Worm (Caenorhabditis elegans) whole organism, L2 larva: ENCODE data around the gene vha-17.
A peak's percentile ranks its signal among the peaks of the same experiment; 100 is the strongest.
"Not testable (repeated sequence)": the region's sequence is repeated elsewhere in the genome, so short reads cannot be mapped to it uniquely, and the experiment has no call there.

Experiments used
- C34F6.9 ChIP-seq: fragments of 150-350 bp; optimal IDR thresholded peaks from 2 replicates; lab custom pipeline; 2014; ENCODE audit warnings: missing biosample characterization, missing genetic modification characterization
- R02D3.7 ChIP-seq: fragments of 150-350 bp; optimal IDR thresholded peaks from 2 replicates; lab custom pipeline; 2014; ENCODE audit warnings: missing biosample characterization, missing genetic modification characterization
- Y55F3AM.14 ChIP-seq: fragments of 200-800 bp; sonication (Bioruptor generic); optimal IDR thresholded peaks from 2 replicates; lab custom pipeline; 2018; ENCODE audit warnings: mild to moderate bottlenecking, missing genetic modification characterization, missing compliant biosample characterization
- aly-2 ChIP-seq: fragments of 150-350 bp; optimal IDR thresholded peaks from 2 replicates; lab custom pipeline; 2014; ENCODE audit warnings: missing biosample characterization, missing genetic modification characterization
- ama-1 ChIP-seq: fragments of 150-350 bp; optimal IDR thresholded peaks from 2 replicates; lab custom pipeline; 2018; ENCODE audit warnings: inconsistent platforms
- blmp-1 ChIP-seq: sonication (generic microtip); optimal IDR thresholded peaks from 2 replicates; lab custom pipeline; 2017; ENCODE audit warnings: missing genetic modification characterization, mild to moderate bottlenecking, missing compliant biosample characterization, antibody characterized with exemption, moderate library complexity; ENCODE audit not compliant: insufficient read depth
- ceh-16 ChIP-seq: fragments of 150-350 bp; optimal IDR thresholded peaks from 2 replicates; lab custom pipeline; 2014; ENCODE audit warnings: missing biosample characterization, missing genetic modification characterization
- ceh-82 ChIP-seq: fragments of 150-350 bp; optimal IDR thresholded peaks from 2 replicates; lab custom pipeline; 2014; ENCODE audit warnings: missing biosample characterization, missing genetic modification characterization
- crh-2 ChIP-seq: sonication (generic microtip); optimal IDR thresholded peaks from 2 replicates; lab custom pipeline; 2017; ENCODE audit warnings: missing biosample characterization, missing genetic modification characterization
- elt-1 ChIP-seq: fragments of 150-350 bp; optimal IDR thresholded peaks from 2 replicates; lab custom pipeline; 2014; ENCODE audit warnings: missing biosample characterization, missing genetic modification characterization
- fos-1 ChIP-seq: fragments of 150-350 bp; optimal IDR thresholded peaks from 2 replicates; lab custom pipeline; 2014; ENCODE audit warnings: missing biosample characterization, missing genetic modification characterization
- gmeb-1 ChIP-seq: fragments of 150-350 bp; optimal IDR thresholded peaks from 2 replicates; lab custom pipeline; 2014; ENCODE audit warnings: missing biosample characterization, missing genetic modification characterization
- lin-11 ChIP-seq: fragments of 150-350 bp; sonication (generic microtip); optimal IDR thresholded peaks from 2 replicates; lab custom pipeline; 2014; ENCODE audit warnings: missing biosample characterization, missing genetic modification characterization, inconsistent platforms, mixed read lengths
- lin-13 ChIP-seq: fragments of 150-350 bp; optimal IDR thresholded peaks from 2 replicates; lab custom pipeline; 2014; ENCODE audit warnings: missing biosample characterization, missing genetic modification reagents, missing genetic modification characterization
- lin-39 ChIP-seq: fragments of 150-350 bp; optimal IDR thresholded peaks from 2 replicates; lab custom pipeline; 2014; ENCODE audit warnings: missing biosample characterization, missing genetic modification reagents, missing genetic modification characterization
- lsy-2 ChIP-seq, 2 experiments: fragments of 150-350 bp in 1 of 2; sonication (generic microtip) in 1 of 2; optimal IDR thresholded peaks; 2 replicates each; lab custom pipeline; 2014 to 2017; ENCODE audit warnings: missing biosample characterization in 2 of 2, missing genetic modification characterization in 2 of 2
- mab-5 ChIP-seq: fragments of 150-350 bp; optimal IDR thresholded peaks from 2 replicates; lab custom pipeline; 2014; ENCODE audit warnings: missing biosample characterization, missing genetic modification characterization
- nhr-10 ChIP-seq: sonication (generic microtip); optimal IDR thresholded peaks from 2 replicates; lab custom pipeline; 2017; ENCODE audit warnings: missing biosample characterization, missing genetic modification characterization
- nhr-11 ChIP-seq: fragments of 150-350 bp; optimal IDR thresholded peaks from 2 replicates; lab custom pipeline; 2014; ENCODE audit warnings: missing biosample characterization, missing genetic modification characterization
- nhr-12 ChIP-seq: fragments of 150-350 bp; optimal IDR thresholded peaks from 2 replicates; lab custom pipeline; 2014; ENCODE audit warnings: missing biosample characterization, missing genetic modification characterization
- nhr-129 ChIP-seq: fragments of 150-350 bp; optimal IDR thresholded peaks from 2 replicates; lab custom pipeline; 2014; ENCODE audit warnings: missing biosample characterization, missing genetic modification characterization
- nhr-237 ChIP-seq: fragments of 150-350 bp; optimal IDR thresholded peaks from 2 replicates; lab custom pipeline; 2014; ENCODE audit warnings: missing biosample characterization, missing genetic modification characterization
- nhr-6 ChIP-seq: fragments of 150-350 bp; optimal IDR thresholded peaks from 2 replicates; lab custom pipeline; 2014; ENCODE audit warnings: missing biosample characterization, missing genetic modification characterization
- nhr-77 ChIP-seq: fragments of 150-350 bp; optimal IDR thresholded peaks from 2 replicates; lab custom pipeline; 2014; ENCODE audit warnings: missing biosample characterization, missing genetic modification characterization
- peb-1 ChIP-seq: fragments of 150-350 bp; optimal IDR thresholded peaks from 2 replicates; lab custom pipeline; 2014; ENCODE audit warnings: missing biosample characterization, missing genetic modification characterization
- sem-4 ChIP-seq: fragments of 150-350 bp; optimal IDR thresholded peaks from 2 replicates; lab custom pipeline; 2014; ENCODE audit warnings: missing biosample characterization, missing genetic modification reagents, missing genetic modification characterization
- sma-3 ChIP-seq: sonication (generic microtip); optimal IDR thresholded peaks from 2 replicates; lab custom pipeline; 2016; ENCODE audit warnings: missing genetic modification reagents, missing genetic modification characterization, missing compliant biosample characterization
- sma-9 ChIP-seq, 2 experiments: fragments of 150-350 bp in 1 of 2; sonication (generic microtip) in 1 of 2; optimal IDR thresholded peaks; 2 replicates each; lab custom pipeline; 2014 to 2016; ENCODE audit warnings: missing genetic modification characterization in 2 of 2, mild to moderate bottlenecking in 1 of 2, missing biosample characterization in 1 of 2, missing compliant biosample characterization in 1 of 2, missing genetic modification reagents in 1 of 2, moderate library complexity in 1 of 2
- unc-55 ChIP-seq: fragments of 150-350 bp; sonication (generic microtip); optimal IDR thresholded peaks from 3 replicates; lab custom pipeline; 2014; ENCODE audit warnings: missing biosample characterization, missing genetic modification reagents, missing genetic modification characterization
- unc-62 ChIP-seq: fragments of 150-350 bp; optimal IDR thresholded peaks from 2 replicates; lab custom pipeline; 2014; ENCODE audit warnings: missing biosample characterization, missing genetic modification reagents, missing genetic modification characterization
- zag-1 ChIP-seq: fragments of 150-350 bp; optimal IDR thresholded peaks from 2 replicates; lab custom pipeline; 2014; ENCODE audit warnings: missing biosample characterization, missing genetic modification characterization
- ztf-1 ChIP-seq: fragments of 200-800 bp; sonication (Bioruptor generic); conservative IDR thresholded peaks from 2 replicates; pipeline ENCODE4 v1.3.6; 2022; ENCODE audit warnings: missing genetic modification characterization, missing compliant biosample characterization
- ztf-4 ChIP-seq: fragments of 150-350 bp; optimal IDR thresholded peaks from 2 replicates; lab custom pipeline; 2014; ENCODE audit warnings: missing biosample characterization, missing genetic modification characterization

The vha-17 gene

ce11 chrIV:9321039-9321851, at the start of gene vha-17, which contains the start of gene F49C12.12:
Gene vha-17 (plus strand): TSS chrIV:9321801.
Gene F49C12.12 (minus strand): TSS chrIV:9321089.
- no peak for TF ChIP-seq ztf-4
- TF ChIP-seq aly-2 = no peak
- TF ChIP-seq unc-55 (GFP tag; lab: Kevin White, UChicago) = peak; percentile 59
- TF ChIP-seq fos-1 (tag; lab: Kevin White, UChicago) = peak; percentile 67
- TF ChIP-seq nhr-11 (tag; lab: Kevin White, UChicago) = no peak
- TF ChIP-seq mab-5 = no peak
- TF ChIP-seq crh-2 (tag; lab: Kevin White, UChicago) = peak; percentile 17
- peak; percentile 7 for TF ChIP-seq gmeb-1 (tag; lab: Kevin White, UChicago)
- no peak for TF ChIP-seq ceh-16
- TF ChIP-seq blmp-1 (tag; lab: Kevin White, UChicago) = no peak
- no peak for TF ChIP-seq lin-39 (tag; lab: Kevin White, UChicago)
- peak; percentile 70 for TF ChIP-seq C34F6.9 (tag; lab: Kevin White, UChicago)
- peak in 1 of 2 experiments; percentile 56 for TF ChIP-seq lsy-2 (tag; optimal IDR thresholded peaks at IDR 0.05; lab: Kevin White, UChicago)
- TF ChIP-seq lin-13 (GFP tag; lab: Kevin White, UChicago) = no peak
- no peak for TF ChIP-seq Y55F3AM.14 (GFP tag; lab: Kevin White, UChicago)
- TF ChIP-seq peb-1 (tag; lab: Kevin White, UChicago) = no peak
- no peak for TF ChIP-seq ceh-82 (tag; lab: Kevin White, UChicago)
- no peak for TF ChIP-seq nhr-77 (tag; lab: Kevin White, UChicago)

- no peak for TF ChIP-seq nhr-11 (tag; lab: Kevin White, UChicago)
- no peak for TF ChIP-seq R02D3.7 (tag; lab: Kevin White, UChicago)
- TF ChIP-seq lin-39 (tag; lab: Kevin White, UChicago) = no peak
- no peak for TF ChIP-seq fos-1 (tag; lab: Kevin White, UChicago)
- no peak for TF ChIP-seq C34F6.9 (tag; lab: Kevin White, UChicago)
- TF ChIP-seq aly-2 = no peak
- TF ChIP-seq, all 48 proteins: peak for 0
Measured at ce11 chrIV:9274008-9274529, 47.5 kb upstream of the vha-17 start, which contains the start of gene nmy-3. Gene nmy-3 (plus strand): TSS chrIV:9274479.

ce11 chrIV:9286305-9286704, 35.3 kb upstream of the vha-17 start, which contains the start of gene nhr-267:
Gene nhr-267 (minus strand): TSS chrIV:9286405.
- TF ChIP-seq nhr-129 (tag; lab: Kevin White, UChicago); sma-3; zag-1 (tag; lab: Kevin White, UChicago): not testable (repeated sequence)

ce11 chrIV:9289635-9290034, 32.0 kb upstream of the vha-17 start:
- no peak for TF ChIP-seq lsy-2 (tag; optimal IDR thresholded peaks at IDR 0.05; lab: Kevin White, UChicago)
- no peak for TF ChIP-seq mab-5
- TF ChIP-seq lin-11 (tag; lab: Kevin White, UChicago) = no peak
- TF ChIP-seq nhr-237 (tag; lab: Kevin White, UChicago) = no peak
- TF ChIP-seq elt-1 (tag; lab: Kevin White, UChicago) = peak; percentile 73
- TF ChIP-seq, all 48 proteins: peak for 1

ce11 chrIV:9293825-9294224, 27.8 kb upstream of the vha-17 start, which contains the start of gene nhr-264:
Gene nhr-264 (minus strand): TSS chrIV:9293925.
- TF ChIP-seq nhr-6, nhr-10, peb-1 (tag; lab: Kevin White, UChicago): not testable (repeated sequence)

- TF ChIP-seq sma-3 = no peak
- TF ChIP-seq lin-11 (tag; lab: Kevin White, UChicago) = no peak
- TF ChIP-seq mab-5 = no peak
- TF ChIP-seq sem-4 (tag; lab: Kevin White, UChicago) = no peak
- TF ChIP-seq ama-1 (lab: Kevin White, UChicago) = no peak
- no peak for TF ChIP-seq Y55F3AM.14 (GFP tag; lab: Kevin White, UChicago)
- no peak for TF ChIP-seq unc-62 (GFP tag; lab: Kevin White, UChicago)
- TF ChIP-seq nhr-12 (tag; lab: Kevin White, UChicago) = no peak
- TF ChIP-seq aly-2 = no peak
- no peak for TF ChIP-seq ztf-1 (GFP tag; lab: Robert Waterston, UW)
- no peak for TF ChIP-seq sma-9 (GFP tag; optimal IDR thresholded peaks at IDR 0.05; lab: Kevin White, UChicago)
- no peak for TF ChIP-seq sma-9 (tag; optimal IDR thresholded peaks at IDR 0.05; lab: Kevin White, UChicago)
- TF ChIP-seq ztf-4 = no peak
- TF ChIP-seq, all 48 proteins: peak for 0
Measured at ce11 chrIV:9296285-9296684, 25.3 kb upstream of the vha-17 start, which contains the start of gene F49C12.1. Gene F49C12.1 (minus strand): TSS chrIV:9296354.
